Fruit fly (Drosophila melanogaster): Measurements from ENCODE around the gene CG17568.

The CG17568 gene

dm6 chr2L:19181153-19181892 lies at the start of gene CG17568 (continued):
- TF ChIP-seq CG34224 (GFP tag; IDR thresholded peaks at IDR 0.05; ENCODE audit: partially characterized antibody) (0 out of 3 replicates have a peak, but pooled peaks have one; percentile 50), pzg (GFP tag; optimal IDR thresholded peaks at IDR 0.05) (peak; percentile 54), toy (GFP tag; IDR thresholded peaks at IDR 0.05) (no peak), oc (tag; optimal IDR thresholded peaks at IDR 0.05) (no peak), hth (optimal IDR thresholded peaks at IDR 0.05) (no peak), CG6175 (GFP tag; IDR thresholded peaks at IDR 0.05) (no peak), chinmo (GFP tag; IDR thresholded peaks at IDR 0.05; ENCODE audit: partially characterized antibody) (no peak), CG17359 (tag; optimal IDR thresholded peaks at IDR 0.05) (no peak), Aef1 (GFP tag; IDR thresholded peaks at IDR 0.05) (no peak), repo (GFP tag; optimal IDR thresholded peaks at IDR 0.05) (no peak), CG3163 (GFP tag; optimal IDR thresholded peaks at IDR 0.05) (no peak), CG3281 (GFP tag; optimal IDR thresholded peaks at IDR 0.05) (no peak), CG13287 (GFP tag; IDR thresholded peaks at IDR 0.05; ENCODE audit: partially characterized antibody) (no peak), CG30431 (GFP tag; optimal IDR thresholded peaks at IDR 0.05) (no peak), pros (GFP tag; optimal IDR thresholded peaks at IDR 0.05) (peak; percentile 11), pan (optimal IDR thresholded peaks at IDR 0.05) (no peak), pan (GFP tag; optimal IDR thresholded peaks at IDR 0.05 in 1 of 2, IDR thresholded peaks at IDR 0.05 in 1 of 2) (no peak), CG10979 (tag; optimal IDR thresholded peaks at IDR 0.05) (peak; percentile 3), Sox102F (GFP tag; optimal IDR thresholded peaks at IDR 0.05) (no peak), CG10431 (GFP tag; optimal IDR thresholded peaks at IDR 0.05) (no peak), CG43689 (GFP tag; IDR thresholded peaks at IDR 0.05) (no peak), Usf (GFP tag; optimal IDR thresholded peaks at IDR 0.05) (no peak), onecut (GFP tag; IDR thresholded peaks at IDR 0.05) (peak; percentile 4; the same call in 1 of the 2 replicates), HmgD (GFP tag; optimal IDR thresholded peaks at IDR 0.05) (no peak), Vsx1 (GFP tag; optimal IDR thresholded peaks at IDR 0.05) (no peak), CG15601 (tag; optimal IDR thresholded peaks at IDR 0.05) (peak; percentile 14), CG12391 (tag; optimal IDR thresholded peaks at IDR 0.05) (peak; percentile 29), peb (GFP tag; IDR thresholded peaks at IDR 0.05) (no peak), CG7786 (GFP tag; optimal IDR thresholded peaks at IDR 0.05) (no peak), CG10267 (tag; optimal IDR thresholded peaks at IDR 0.05) (peak; percentile 19), CG12155 (GFP tag; optimal IDR thresholded peaks at IDR 0.05) (no peak), CG33213 (GFP tag; optimal IDR thresholded peaks at IDR 0.05) (peak; percentile 54), CG17568 (GFP tag; optimal IDR thresholded peaks at IDR 0.05) (no peak), Rfx (GFP tag; IDR thresholded peaks at IDR 0.05) (no peak), CG10321 (GFP tag; IDR thresholded peaks at IDR 0.05) (no peak), dpn (GFP tag; optimal IDR thresholded peaks at IDR 0.05) (peak in 1 of 2 experiments; percentile 4), CG1602 (GFP tag; optimal IDR thresholded peaks at IDR 0.05) (no peak), CG8089 (GFP tag; optimal IDR thresholded peaks at IDR 0.05) (no peak), CG2116 (GFP tag; optimal IDR thresholded peaks at IDR 0.05) (no peak), Gug (GFP tag; IDR thresholded peaks at IDR 0.05) (no peak), sens (GFP tag) (peak; percentile 85), p53 (GFP tag; optimal IDR thresholded peaks at IDR 0.05) (no peak), Ets97D (GFP tag; optimal IDR thresholded peaks at IDR 0.05) (peak; percentile 45), ac (GFP tag; optimal IDR thresholded peaks at IDR 0.05) (no peak), CHES-1-like (GFP tag; optimal IDR thresholded peaks at IDR 0.05) (peak; percentile 16), CG4328 (GFP tag; optimal IDR thresholded peaks at IDR 0.05) (no peak), fru (optimal IDR thresholded peaks at IDR 0.05) (no peak), CG1647 (GFP tag; optimal IDR thresholded peaks at IDR 0.05) (peak; percentile 2), fd96Cb (tag; optimal IDR thresholded peaks at IDR 0.05) (no peak), hbn (GFP tag; IDR thresholded peaks at IDR 0.05; ENCODE audit: partially characterized antibody) (no peak)
